Fruit fly (Drosophila melanogaster): Measurements from ENCODE around the gene RpS19b.

Gene RpS19b

DNA sequence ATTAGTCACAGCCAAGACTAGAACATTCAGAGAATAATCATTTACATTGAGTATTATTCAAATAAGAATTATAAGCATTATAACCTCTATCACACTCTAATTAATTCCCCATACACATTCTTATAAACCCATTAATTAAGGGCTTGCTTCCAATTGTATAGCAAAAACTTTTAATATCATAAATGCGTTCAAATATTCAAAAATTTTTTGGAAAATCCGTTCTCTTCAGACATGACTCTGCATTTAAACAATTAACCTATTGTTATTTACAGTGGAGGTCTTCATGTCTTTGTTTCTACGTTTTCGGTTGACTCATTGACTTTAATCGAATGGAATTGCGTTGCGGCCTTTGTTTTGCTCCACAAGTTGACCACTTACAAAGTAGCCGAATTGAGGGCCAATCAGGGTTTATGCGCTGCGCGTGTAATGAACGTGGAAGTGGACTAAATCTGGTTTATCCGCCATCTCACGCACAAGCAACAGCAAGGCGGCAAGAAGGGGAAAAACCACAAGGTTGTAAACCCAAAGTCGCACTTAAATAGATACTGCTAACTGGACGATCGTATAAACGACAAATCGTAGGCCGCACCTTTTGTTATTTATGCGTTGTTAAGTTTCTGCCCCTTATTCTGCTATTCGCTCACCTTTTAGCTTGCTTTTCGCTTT lies 12.3 kb downstream of the RpS19b start (continued):
- TF ChIP-seq CG17829 (tag; optimal IDR thresholded peaks at IDR 0.05) (no peak), CG3838 (GFP tag; optimal IDR thresholded peaks at IDR 0.05) (no peak), Poxn (GFP tag; IDR thresholded peaks at IDR 0.05) (0 out of 2 replicates have a peak, but pooled peaks have one; percentile 28), Nf-YB (GFP tag; optimal IDR thresholded peaks at IDR 0.05) (peak; percentile 16), bcd (GFP tag; optimal IDR thresholded peaks at IDR 0.05) (peak; percentile 36), ham (GFP tag; IDR thresholded peaks at IDR 0.05) (no peak; the same call in 1 of the 2 replicates), ftz-f1 (GFP tag; optimal IDR thresholded peaks at IDR 0.05) (peak; percentile 79), sima (GFP tag; optimal IDR thresholded peaks at IDR 0.05) (no peak), fru (optimal IDR thresholded peaks at IDR 0.05) (no peak), cato (GFP tag; optimal IDR thresholded peaks at IDR 0.05; ENCODE audit: borderline replicate concordance) (no peak), E2f1 (GFP tag; IDR thresholded peaks at IDR 0.05) (peak; percentile 56; the same call in 1 of the 2 replicates), Lim3 (GFP tag; IDR thresholded peaks at IDR 0.05) (no peak), CG34422 (GFP tag; IDR thresholded peaks at IDR 0.05) (peak; percentile 62; the same call in 1 of the 3 replicates), Atf6 (GFP tag; IDR thresholded peaks at IDR 0.05) (peak; percentile 79), CG6689 (GFP tag; IDR thresholded peaks at IDR 0.05) (peak; percentile 52), pum (GFP tag; optimal IDR thresholded peaks at IDR 0.05) (peak; percentile 24), ro (GFP tag; IDR thresholded peaks at IDR 0.05) (no peak), jing (GFP tag; optimal IDR thresholded peaks at IDR 0.05) (no peak), nau (GFP tag; optimal IDR thresholded peaks at IDR 0.05) (peak; percentile 43), inv (GFP tag; IDR thresholded peaks at IDR 0.05; ENCODE audit: partially characterized antibody) (no peak), sug (tag; optimal IDR thresholded peaks at IDR 0.05) (peak; percentile 70), CG6791 (GFP tag; IDR thresholded peaks at IDR 0.05; ENCODE audit: partially characterized antibody) (no peak), Camta (GFP tag; optimal IDR thresholded peaks at IDR 0.05) (no peak), ac (GFP tag; optimal IDR thresholded peaks at IDR 0.05) (no peak), CG2678 (tag; optimal IDR thresholded peaks at IDR 0.05) (peak; percentile 58), sna (GFP tag; IDR thresholded peaks at IDR 0.05; ENCODE audit: partially characterized antibody) (no peak), CG15696 (tag; optimal IDR thresholded peaks at IDR 0.05) (peak; percentile 19), NC2β (GFP tag; optimal IDR thresholded peaks at IDR 0.05) (peak; percentile 7), Xbp1 (GFP tag; optimal IDR thresholded peaks at IDR 0.05) (peak; percentile 16), Atf-2 (GFP tag; optimal IDR thresholded peaks at IDR 0.05) (no peak), CG6654 (GFP tag; optimal IDR thresholded peaks at IDR 0.05) (no peak), gcm2 (GFP tag; optimal IDR thresholded peaks at IDR 0.05) (no peak), trh (GFP tag; optimal IDR thresholded peaks at IDR 0.05) (no peak), fd96Cb (tag; optimal IDR thresholded peaks at IDR 0.05) (no peak), CG7372 (GFP tag; IDR thresholded peaks at IDR 0.05) (peak; percentile 29; the same call in 1 of the 2 replicates), br (optimal IDR thresholded peaks at IDR 0.05) (no peak), CG7745 (tag; optimal IDR thresholded peaks at IDR 0.05) (no peak), CG12219 (GFP tag; optimal IDR thresholded peaks at IDR 0.05) (peak; percentile 36), CG31441 (GFP tag; IDR thresholded peaks at IDR 0.05) (no peak), zf30C (GFP tag; optimal IDR thresholded peaks at IDR 0.05) (no peak), grau (tag; optimal IDR thresholded peaks at IDR 0.05) (peak; percentile 58), Xrp1 (GFP tag; IDR thresholded peaks at IDR 0.05) (peak; percentile 27; the same call in 1 of the 2 replicates), Antp (GFP tag; optimal IDR thresholded peaks at IDR 0.05) (peak; percentile 40), Dek (tag; optimal IDR thresholded peaks at IDR 0.05) (peak; percentile 11), Kr (GFP tag; optimal IDR thresholded peaks at IDR 0.05) (no peak), D19A (tag; optimal IDR thresholded peaks at IDR 0.05) (no peak), B-H1 (GFP tag; IDR thresholded peaks at IDR 0.05) (peak; percentile 30; the same call in 1 of the 3 replicates), CG6272 (GFP tag; IDR thresholded peaks at IDR 0.05) (peak; percentile 56), ewg (GFP tag; optimal IDR thresholded peaks at IDR 0.05) (no peak), CG18476 (GFP tag; optimal IDR thresholded peaks at IDR 0.05) (no peak), CG2202 (tag; optimal IDR thresholded peaks at IDR 0.05) (no peak)
